Fruit fly (Drosophila melanogaster) whole organism, embryonic: ENCODE results near the gene kdn.

Source experiments
- BtbVII ChIP-seq: fragments of 200-800 bp; sonication (Bioruptor generic); optimal IDR thresholded peaks from 3 replicates; lab custom pipeline; 2017; ENCODE audit warnings: missing biosample characterization, mild to moderate bottlenecking, missing genetic modification characterization
- CG10462 ChIP-seq: fragments of 200-800 bp; sonication (Bioruptor generic); optimal IDR thresholded peaks from 2 replicates; lab custom pipeline; 2016; ENCODE audit warnings: missing biosample characterization, missing genetic modification characterization
- CG11456 ChIP-seq: fragments of 200-800 bp; sonication (Bioruptor generic); IDR thresholded peaks from 3 replicates; pipeline ENCODE4 v1.3.6; 2022; ENCODE audit warnings: missing biosample characterization, missing genetic modification characterization
- CG11696 ChIP-seq: fragments of 200-800 bp; sonication (Bioruptor generic); IDR thresholded peaks from 2 replicates; pipeline ENCODE4 v1.3.6; 2022; ENCODE audit warnings: missing biosample characterization, missing genetic modification characterization
- CG13624 ChIP-seq: fragments of 200-800 bp; sonication (Bioruptor generic); optimal IDR thresholded peaks from 2 replicates; lab custom pipeline; 2016; ENCODE audit warnings: missing biosample characterization, missing genetic modification characterization
- CG15011 ChIP-seq: fragments of 200-800 bp; sonication (Bioruptor generic); optimal IDR thresholded peaks from 3 replicates; lab custom pipeline; 2018; ENCODE audit warnings: missing biosample characterization, mild to moderate bottlenecking, missing genetic modification characterization
- CG1529 ChIP-seq: fragments of 200-800 bp; sonication (Bioruptor generic); optimal IDR thresholded peaks from 3 replicates; lab custom pipeline; 2018; ENCODE audit warnings: missing biosample characterization, missing genetic modification characterization
- CG15479 ChIP-seq: fragments of 200-800 bp; sonication (Bioruptor generic); optimal IDR thresholded peaks from 3 replicates; lab custom pipeline; 2019; ENCODE audit warnings: missing biosample characterization, mild to moderate bottlenecking, missing genetic modification characterization, moderate library complexity
- CG17612 ChIP-seq: fragments of 200-800 bp; sonication (Bioruptor generic); IDR thresholded peaks from 2 replicates; pipeline ENCODE4 v1.3.6; 2022; ENCODE audit warnings: missing biosample characterization, missing genetic modification characterization
- CG18262 ChIP-seq: fragments of 200-800 bp; optimal IDR thresholded peaks from 3 replicates; lab custom pipeline; 2019; ENCODE audit warnings: missing biosample characterization, mild to moderate bottlenecking, missing genetic modification characterization, moderate library complexity
- CG18599 ChIP-seq: fragments of 200-800 bp; sonication (Bioruptor generic); optimal IDR thresholded peaks from 3 replicates; lab custom pipeline; 2017; ENCODE audit warnings: missing biosample characterization, missing genetic modification characterization, mild to moderate bottlenecking, moderate library complexity, missing genetic modification reagents
- CG2875 ChIP-seq: fragments of 200-800 bp; sonication (Bioruptor generic); optimal IDR thresholded peaks from 2 replicates; lab custom pipeline; 2017; ENCODE audit warnings: missing biosample characterization, mild to moderate bottlenecking, missing genetic modification characterization, missing genetic modification reagents
- CG30403 ChIP-seq: fragments of 200-800 bp; sonication (Bioruptor generic); optimal IDR thresholded peaks from 3 replicates; lab custom pipeline; 2016; ENCODE audit warnings: missing biosample characterization, missing genetic modification characterization
- CG32767 ChIP-seq: fragments of 200-800 bp; sonication (Bioruptor generic); IDR thresholded peaks from 2 replicates; pipeline ENCODE4 v1.3.6; 2022; ENCODE audit warnings: missing biosample characterization, missing genetic modification characterization
- CG34224 ChIP-seq: fragments of 200-800 bp; sonication (Bioruptor generic); IDR thresholded peaks from 3 replicates; pipeline ENCODE4 v1.3.6; 2022; ENCODE audit warnings: missing biosample characterization, missing genetic modification characterization; ENCODE audit not compliant: partially characterized antibody
- CG4360 ChIP-seq: fragments of 200-800 bp; sonication (Bioruptor generic); IDR thresholded peaks from 2 replicates; pipeline ENCODE4 v1.3.6; 2022; ENCODE audit warnings: missing biosample characterization, missing genetic modification characterization
- CG4730 ChIP-seq: fragments of 200-800 bp; sonication (Bioruptor generic); IDR thresholded peaks from 2 replicates; pipeline ENCODE4 v1.3.6; 2022; ENCODE audit warnings: missing biosample characterization, missing genetic modification characterization
- CG6254 ChIP-seq: fragments of 200-800 bp; sonication (Bioruptor generic); optimal IDR thresholded peaks from 3 replicates; lab custom pipeline; 2017; ENCODE audit warnings: mild to moderate bottlenecking, missing biosample characterization, missing genetic modification reagents, missing genetic modification characterization
- CG6272 ChIP-seq: fragments of 200-800 bp; sonication (Bioruptor generic); IDR thresholded peaks from 2 replicates; pipeline ENCODE4 v1.3.6; 2022; ENCODE audit warnings: missing biosample characterization, missing genetic modification characterization
- CG6854 ChIP-seq: fragments of 200-800 bp; sonication (Bioruptor generic); optimal IDR thresholded peaks from 3 replicates; lab custom pipeline; 2017; ENCODE audit warnings: missing biosample characterization, mild to moderate bottlenecking, missing genetic modification characterization
- CG7372 ChIP-seq: fragments of 200-800 bp; sonication (Bioruptor generic); IDR thresholded peaks from 2 replicates; pipeline ENCODE4 v1.3.6; 2022; ENCODE audit warnings: missing biosample characterization, missing genetic modification characterization
- CG8281 ChIP-seq: fragments of 200-800 bp; sonication (Bioruptor generic); optimal IDR thresholded peaks from 2 replicates; lab custom pipeline; 2018; ENCODE audit warnings: missing biosample characterization, mild to moderate bottlenecking, missing genetic modification characterization, moderate library complexity
- CG9437 ChIP-seq: fragments of 200-800 bp; sonication (Bioruptor generic); optimal IDR thresholded peaks from 2 replicates; lab custom pipeline; 2018; ENCODE audit warnings: missing biosample characterization, mild to moderate bottlenecking, missing genetic modification characterization
- CG9797 ChIP-seq: fragments of 200-800 bp; sonication (Bioruptor generic); optimal IDR thresholded peaks from 3 replicates; lab custom pipeline; 2018; ENCODE audit warnings: missing biosample characterization, mild to moderate bottlenecking, missing genetic modification characterization
- Dad ChIP-seq: fragments of 200-800 bp; sonication (Bioruptor generic); optimal IDR thresholded peaks from 3 replicates; lab custom pipeline; 2016; ENCODE audit warnings: missing biosample characterization, missing genetic modification characterization
- Dip2 ChIP-seq: fragments of 200-800 bp; sonication (Bioruptor generic); IDR thresholded peaks from 2 replicates; pipeline ENCODE4 v1.3.6; 2022; ENCODE audit warnings: missing biosample characterization, missing genetic modification characterization
- Dll ChIP-seq: fragments of 200-800 bp; sonication (Bioruptor generic); IDR thresholded peaks from 4 replicates; pipeline ENCODE4 v1.3.6; 2022; ENCODE audit warnings: missing biosample characterization, missing genetic modification characterization; ENCODE audit not compliant: partially characterized antibody
- E2f1 ChIP-seq: fragments of 200-800 bp; sonication (Bioruptor generic); IDR thresholded peaks from 2 replicates; pipeline ENCODE4 v1.3.6; 2022; ENCODE audit warnings: missing biosample characterization, missing genetic modification characterization
- Hr51 ChIP-seq, 2 experiments: fragments of 200-800 bp; sonication (Bioruptor generic); optimal IDR thresholded peaks; 2 replicates in 1 of 2; 3 replicates in 1 of 2; lab custom pipeline; 2016 to 2018; ENCODE audit warnings: missing biosample characterization in 2 of 2, missing genetic modification characterization in 2 of 2, mild to moderate bottlenecking in 1 of 2, moderate library complexity in 1 of 2
- NfI ChIP-seq: fragments of 200-800 bp; sonication (Bioruptor generic); optimal IDR thresholded peaks from 3 replicates; lab custom pipeline; 2018; ENCODE audit warnings: missing biosample characterization, mild to moderate bottlenecking, missing genetic modification characterization, moderate library complexity
- Sin3A ChIP-seq: fragments of >200 bp; optimal IDR thresholded peaks from 2 replicates; lab custom pipeline; 2018
- Vsx1 ChIP-seq: fragments of 200-800 bp; sonication (Bioruptor generic); optimal IDR thresholded peaks from 2 replicates; lab custom pipeline; 2017; ENCODE audit warnings: missing biosample characterization, mild to moderate bottlenecking, missing genetic modification characterization, missing genetic modification reagents
- abd-A ChIP-seq: fragments of 200-800 bp; sonication (Bioruptor generic); optimal IDR thresholded peaks from 3 replicates; lab custom pipeline; 2019; ENCODE audit warnings: missing biosample characterization, mild to moderate bottlenecking, missing genetic modification characterization, moderate library complexity
- bcd ChIP-seq: fragments of 200-800 bp; sonication (Bioruptor generic); optimal IDR thresholded peaks from 2 replicates; lab custom pipeline; 2017; ENCODE audit warnings: missing biosample characterization, mild to moderate bottlenecking, missing genetic modification characterization
- cad ChIP-seq: fragments of >200 bp; optimal IDR thresholded peaks from 2 replicates; lab custom pipeline; 2017; ENCODE audit warnings: missing biosample characterization, missing genetic modification characterization
- cato ChIP-seq: fragments of 200-800 bp; sonication (Bioruptor generic); optimal IDR thresholded peaks from 2 replicates; lab custom pipeline; 2016; ENCODE audit warnings: missing biosample characterization, missing genetic modification characterization, borderline replicate concordance
- danr ChIP-seq: fragments of 200-800 bp; sonication (Bioruptor generic); IDR thresholded peaks from 2 replicates; pipeline ENCODE4 v1.3.6; 2022; ENCODE audit warnings: missing biosample characterization, missing genetic modification characterization
- gcm2 ChIP-seq: fragments of 200-800 bp; sonication (Bioruptor generic); optimal IDR thresholded peaks from 2 replicates; lab custom pipeline; 2016; ENCODE audit warnings: missing biosample characterization, missing genetic modification characterization
- ind ChIP-seq: fragments of 200-800 bp; sonication (Bioruptor generic); optimal IDR thresholded peaks from 3 replicates; lab custom pipeline; 2016; ENCODE audit warnings: missing biosample characterization, missing genetic modification characterization
- lilli ChIP-seq: fragments of 200-800 bp; sonication (Bioruptor generic); optimal IDR thresholded peaks from 3 replicates; lab custom pipeline; 2016; ENCODE audit warnings: missing biosample characterization, missing genetic modification characterization
- nau ChIP-seq: fragments of 200-800 bp; sonication (Bioruptor generic); optimal IDR thresholded peaks from 3 replicates; lab custom pipeline; 2017; ENCODE audit warnings: missing biosample characterization, mild to moderate bottlenecking, missing genetic modification characterization, missing genetic modification reagents
- oc ChIP-seq: fragments of 200-800 bp; sonication (Bioruptor generic); optimal IDR thresholded peaks from 2 replicates; lab custom pipeline; 2018; ENCODE audit warnings: missing biosample characterization, mild to moderate bottlenecking, missing genetic modification characterization, moderate library complexity
- rib ChIP-seq: fragments of 200-800 bp; sonication (Bioruptor generic); IDR thresholded peaks from 2 replicates; pipeline ENCODE4 v1.3.6; 2022; ENCODE audit warnings: missing biosample characterization, missing genetic modification characterization
- slbo ChIP-seq: fragments of 200-800 bp; sonication (Bioruptor generic); IDR thresholded peaks from 2 replicates; pipeline ENCODE4 v1.3.6; 2022; ENCODE audit warnings: missing biosample characterization, missing genetic modification characterization
- sna ChIP-seq: fragments of 200-800 bp; sonication (Bioruptor generic); IDR thresholded peaks from 2 replicates; pipeline ENCODE4 v1.3.6; 2022; ENCODE audit warnings: missing biosample characterization, missing genetic modification characterization; ENCODE audit not compliant: partially characterized antibody
- sqz ChIP-seq: fragments of 200-800 bp; sonication (Bioruptor generic); optimal IDR thresholded peaks from 3 replicates; lab custom pipeline; 2018; ENCODE audit warnings: missing biosample characterization, mild to moderate bottlenecking, missing genetic modification characterization
- tin ChIP-seq: fragments of 200-800 bp; sonication (Bioruptor generic); optimal IDR thresholded peaks from 3 replicates; lab custom pipeline; 2016; ENCODE audit warnings: missing biosample characterization, missing genetic modification characterization
- tll ChIP-seq, 2 experiments: fragments of 200-800 bp in 1 of 2; fragments of >200 bp in 1 of 2; sonication (Bioruptor generic) in 1 of 2; optimal IDR thresholded peaks; 2 replicates each; lab custom pipeline; 2017 to 2019; ENCODE audit warnings: missing biosample characterization in 2 of 2, missing genetic modification characterization in 2 of 2, mild to moderate bottlenecking in 1 of 2, moderate library complexity in 1 of 2
- vfl ChIP-seq: fragments of 200-800 bp; sonication (Bioruptor generic); optimal IDR thresholded peaks from 2 replicates; lab custom pipeline; 2016; ENCODE audit warnings: missing biosample characterization, missing genetic modification characterization

kdn gene

DNA sequence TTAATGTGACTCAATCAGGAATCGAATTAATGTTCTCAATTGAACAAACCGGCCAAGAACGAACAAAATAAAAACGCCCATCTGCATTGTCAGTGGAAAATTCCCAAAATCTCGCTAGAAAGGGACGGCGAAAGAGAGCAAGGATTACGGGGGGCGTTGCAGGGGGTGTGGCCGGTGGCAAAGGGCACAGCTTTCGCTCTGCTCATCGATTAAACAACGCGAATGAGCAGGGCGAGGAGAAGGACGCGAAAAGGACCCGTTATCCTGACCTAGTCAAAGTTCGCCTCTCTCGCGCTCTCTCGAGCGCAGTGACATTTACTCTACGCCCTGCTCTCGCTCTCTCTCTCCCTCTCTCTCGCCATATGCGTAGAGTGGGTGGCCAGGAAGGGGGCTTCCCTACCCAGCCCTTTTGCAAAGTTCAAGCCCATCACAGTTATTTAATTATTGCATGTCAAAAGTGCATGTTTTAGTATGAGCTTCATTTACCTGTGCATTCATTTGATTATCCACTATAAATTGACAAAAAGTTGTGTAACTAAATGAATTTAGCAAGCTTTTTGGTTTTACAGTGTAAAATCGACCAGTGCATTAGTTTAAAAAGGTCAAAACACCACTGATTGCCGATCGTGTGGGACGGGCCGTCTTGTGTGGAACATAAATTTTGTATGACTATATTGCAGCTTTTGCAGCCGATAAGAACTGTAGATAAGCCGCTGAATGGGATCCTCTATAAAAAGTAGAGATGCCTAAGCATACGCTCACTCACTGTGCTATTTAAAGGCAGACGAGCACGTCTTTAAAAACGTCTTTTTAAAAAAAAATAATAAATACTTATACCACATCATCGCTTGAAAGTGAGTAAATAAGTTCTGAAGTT, 11.5 kb upstream of the kdn start (continued):
- TF ChIP-seq tll (GFP tag; optimal IDR thresholded peaks at IDR 0.05; lab: Kevin White, UChicago) (no peak), CG11696 (GFP tag; lab: Robert Waterston, UW) (no peak), lilli (GFP tag; lab: Kevin White, UChicago) (peak; percentile 2), Hr51 (GFP tag; optimal IDR thresholded peaks at IDR 0.05; lab: Kevin White, UChicago) (peak in 1 of 2 experiments; percentile 32), oc (tag; lab: Kevin White, UChicago) (no peak), CG18599 (GFP tag; lab: Kevin White, UChicago) (peak; percentile 10), sqz (GFP tag; lab: Kevin White, UChicago) (no peak), abd-A (tag; lab: Kevin White, UChicago) (peak; percentile 18), CG18262 (peak; percentile 31), danr (no peak), slbo (GFP tag; lab: Robert Waterston, UW) (peak; percentile 55), cato (GFP tag; lab: Kevin White, UChicago) (no peak), CG7372 (GFP tag; lab: Robert Waterston, UW) (no peak), Dip2 (GFP tag; lab: Robert Waterston, UW) (no peak), BtbVII (no peak), Vsx1 (no peak), nau (GFP tag; lab: Kevin White, UChicago) (no peak), gcm2 (GFP tag; lab: Kevin White, UChicago) (no peak), CG4360 (GFP tag; lab: Robert Waterston, UW) (no peak), Sin3A (lab: Kevin White, UChicago) (no peak), CG6854 (GFP tag; lab: Kevin White, UChicago) (no peak), CG13624 (peak; percentile 22), CG17612 (GFP tag; lab: Robert Waterston, UW) (no peak), Dll (no peak), NfI (GFP tag; lab: Kevin White, UChicago) (no peak), CG1529 (GFP tag; lab: Kevin White, UChicago) (no peak), CG9797 (GFP tag; lab: Kevin White, UChicago) (no peak), CG30403 (GFP tag; lab: Kevin White, UChicago) (peak; percentile 45), CG11456 (GFP tag; lab: Robert Waterston, UW) (0 out of 3 replicates have a peak, but pooled peaks have one; percentile 39), tin (GFP tag; lab: Kevin White, UChicago) (peak; percentile 6), bcd (GFP tag; lab: Kevin White, UChicago) (no peak), CG2875 (GFP tag; lab: Kevin White, UChicago) (no peak), Dad (GFP tag; lab: Kevin White, UChicago) (peak; percentile 28), rib (no peak), cad (GFP tag; lab: Kevin White, UChicago) (no peak), CG4730 (no peak), CG8281 (no peak), CG32767 (GFP tag; lab: Robert Waterston, UW) (no peak), sna (GFP tag; lab: Robert Waterston, UW) (no peak), CG6272 (no peak), CG34224 (no peak), CG9437 (peak; percentile 19), CG15011 (GFP tag; lab: Kevin White, UChicago) (no peak), vfl (GFP tag; lab: Kevin White, UChicago) (no peak), CG6254 (GFP tag; lab: Kevin White, UChicago) (peak; percentile 15), ind (peak; percentile 24), CG15479 (GFP tag; lab: Kevin White, UChicago) (no peak), E2f1 (GFP tag; lab: Robert Waterston, UW) (no peak), CG10462 (no peak)
